Fruit fly (Drosophila melanogaster) whole organism, pupa: ENCODE results near the gene CG31326.

ENCODE experiments used
- CG12605 ChIP-seq: fragments of 200-800 bp; sonication (Bioruptor generic); IDR thresholded peaks from 2 replicates; pipeline ENCODE4 v1.3.6; 2022; ENCODE audit warnings: missing biosample characterization, missing genetic modification characterization
- CG13204 ChIP-seq: fragments of 200-800 bp; sonication (Bioruptor generic); optimal IDR thresholded peaks from 2 replicates; lab custom pipeline; 2018; ENCODE audit warnings: missing biosample characterization, mild to moderate bottlenecking, missing genetic modification characterization, moderate library complexity
- CG15710 ChIP-seq: fragments of 200-800 bp; sonication (Bioruptor generic); optimal IDR thresholded peaks from 2 replicates; lab custom pipeline; 2018; ENCODE audit warnings: missing biosample characterization, mild to moderate bottlenecking, missing genetic modification characterization, moderate library complexity
- EcR ChIP-seq: fragments of 200-800 bp; sonication (Bioruptor generic); optimal IDR thresholded peaks from 3 replicates; lab custom pipeline; 2019; ENCODE audit warnings: missing biosample characterization, missing genetic modification characterization, mild to moderate bottlenecking, moderate library complexity, missing genetic modification reagents
- gl ChIP-seq: fragments of 200-800 bp; sonication (Bioruptor generic); optimal IDR thresholded peaks from 2 replicates; lab custom pipeline; 2018; ENCODE audit warnings: missing biosample characterization, mild to moderate bottlenecking, missing genetic modification characterization

The CG31326 gene

dm6 chr3R:14214776-14215175 lies 5.2 kb downstream of the CG31326 start, which contains the start of gene Dop1R1:
Dop1R1 (minus strand) TSS chr3R:14214810.
- TF ChIP-seq CG12605 (GFP tag; lab: Robert Waterston, UW), result peak; percentile 92
- no peak for TF ChIP-seq gl (tag; lab: Kevin White, UChicago)
- no peak for TF ChIP-seq EcR
- no peak for TF ChIP-seq CG15710 (tag; lab: Kevin White, UChicago)
- no peak for TF ChIP-seq CG13204 (GFP tag; lab: Kevin White, UChicago)
